Worm (Caenorhabditis elegans) whole organism, young adult: Measurements from ENCODE around the gene acer-1.
A peak's percentile ranks its signal among the peaks of the same experiment; 100 is the strongest.

Experiments used
- B0019.2 ChIP-seq: fragments of 200-800 bp; sonication (Bioruptor generic); conservative IDR thresholded peaks from 2 replicates; pipeline ENCODE4 v1.3.6; 2022; ENCODE audit warnings: missing genetic modification reagents, missing genetic modification characterization, missing compliant biosample characterization
- F33H1.4 ChIP-seq: fragments of 200-800 bp; sonication (Bioruptor generic); IDR thresholded peaks from 2 replicates; pipeline ENCODE4 v1.3.6; 2022; ENCODE audit warnings: missing genetic modification reagents, missing genetic modification characterization, missing compliant biosample characterization
- F55B11.4 ChIP-seq: sonication (generic microtip); optimal IDR thresholded peaks from 2 replicates; lab custom pipeline; 2016; ENCODE audit warnings: missing compliant biosample characterization, missing genetic modification characterization, borderline replicate concordance; ENCODE audit not compliant: insufficient read depth
- K12H6.12 ChIP-seq: fragments of 200-800 bp; sonication (Bioruptor generic); optimal IDR thresholded peaks from 2 replicates; lab custom pipeline; 2018; ENCODE audit warnings: mild to moderate bottlenecking, missing genetic modification characterization, missing compliant biosample characterization
- Y53G8AR.9 ChIP-seq: fragments of 200-800 bp; sonication (Bioruptor generic); conservative IDR thresholded peaks from 2 replicates; pipeline ENCODE4 v1.3.6; 2022; ENCODE audit warnings: missing genetic modification reagents, missing genetic modification characterization, missing compliant biosample characterization
- Y67H2A.10 ChIP-seq: fragments of 200-800 bp; sonication (Bioruptor generic); conservative IDR thresholded peaks from 2 replicates; pipeline ENCODE4 v1.3.6; 2022; ENCODE audit warnings: missing genetic modification reagents, missing genetic modification characterization, missing compliant biosample characterization
- athp-1 ChIP-seq: sonication (generic microtip); optimal IDR thresholded peaks from 2 replicates; lab custom pipeline; 2017; ENCODE audit warnings: mild to moderate bottlenecking, missing genetic modification characterization, missing compliant biosample characterization
- attf-5 ChIP-seq: fragments of 200-800 bp; sonication (Bioruptor generic); optimal IDR thresholded peaks from 2 replicates; lab custom pipeline; 2018; ENCODE audit warnings: mild to moderate bottlenecking, missing genetic modification characterization, missing compliant biosample characterization
- cebp-1 ChIP-seq, 2 experiments: fragments of 200-800 bp in 1 of 2; sonication (Bioruptor generic) in 1 of 2; sonication (generic microtip) in 1 of 2; IDR thresholded peaks in 1 of 2; optimal IDR thresholded peaks in 1 of 2; 2 replicates each; pipeline versions ENCODE4 v1.3.6 to Lab custom; 2017 to 2022; ENCODE audit warnings: missing compliant biosample characterization in 2 of 2, missing genetic modification characterization in 2 of 2, mild to moderate bottlenecking in 1 of 2, missing genetic modification reagents in 1 of 2, moderate library complexity in 1 of 2
- cebp-2 ChIP-seq: fragments of 200-800 bp; sonication (Bioruptor generic); IDR thresholded peaks from 2 replicates; pipeline ENCODE4 v1.3.6; 2022; ENCODE audit warnings: missing genetic modification characterization, missing compliant biosample characterization
- ceh-40 ChIP-seq: fragments of 200-800 bp; sonication (Bioruptor generic); IDR thresholded peaks from 2 replicates; pipeline ENCODE4 v1.3.6; 2022; ENCODE audit warnings: missing genetic modification characterization, missing compliant biosample characterization
- ceh-58 ChIP-seq: fragments of 200-800 bp; sonication (Bioruptor generic); IDR thresholded peaks from 2 replicates; pipeline ENCODE4 v1.3.6; 2022; ENCODE audit warnings: missing genetic modification characterization, missing compliant biosample characterization
- ceh-79 ChIP-seq: sonication (generic microtip); optimal IDR thresholded peaks from 2 replicates; lab custom pipeline; 2017; ENCODE audit warnings: mild to moderate bottlenecking, missing genetic modification characterization, missing compliant biosample characterization
- die-1 ChIP-seq: sonication (generic microtip); optimal IDR thresholded peaks from 2 replicates; lab custom pipeline; 2016; ENCODE audit warnings: missing genotype, mild to moderate bottlenecking, missing genetic modification characterization, missing compliant biosample characterization
- egl-44 ChIP-seq: fragments of 200-800 bp; sonication (Bioruptor generic); IDR thresholded peaks from 2 replicates; pipeline ENCODE4 v1.3.6; 2022; ENCODE audit warnings: missing genetic modification reagents, missing genetic modification characterization, missing compliant biosample characterization
- hlh-26 ChIP-seq: fragments of 200-800 bp; sonication (Bioruptor generic); conservative IDR thresholded peaks from 2 replicates; pipeline ENCODE4 v1.3.6; 2022; ENCODE audit warnings: missing genetic modification reagents, missing genetic modification characterization, missing compliant biosample characterization
- hmg-1.2 ChIP-seq: fragments of 200-800 bp; sonication (Bioruptor generic); IDR thresholded peaks from 2 replicates; pipeline ENCODE4 v1.3.6; 2022; ENCODE audit warnings: missing genetic modification reagents, missing genetic modification characterization, missing compliant biosample characterization
- hrde-1 ChIP-seq: sonication (generic microtip); optimal IDR thresholded peaks from 2 replicates; lab custom pipeline; 2016; ENCODE audit warnings: missing genetic modification characterization, mild to moderate bottlenecking, missing compliant biosample characterization, moderate library complexity, missing genotype, missing genetic modification reagents, borderline replicate concordance
- hsf-1 ChIP-seq: fragments of 200-800 bp; sonication (Bioruptor generic); IDR thresholded peaks from 2 replicates; pipeline ENCODE4 v1.3.6; 2022; ENCODE audit warnings: missing genetic modification reagents, missing genetic modification characterization, missing compliant biosample characterization
- let-526 ChIP-seq: fragments of 200-800 bp; sonication (Bioruptor generic); IDR thresholded peaks from 2 replicates; pipeline ENCODE4 v1.3.6; 2022; ENCODE audit warnings: missing genetic modification reagents, missing genetic modification characterization, missing compliant biosample characterization
- let-607 ChIP-seq, 2 experiments: fragments of 200-800 bp in 1 of 2; sonication (Bioruptor generic) in 1 of 2; sonication (generic microtip) in 1 of 2; optimal IDR thresholded peaks; 2 replicates each; lab custom pipeline; 2016 to 2018; ENCODE audit warnings: mild to moderate bottlenecking in 2 of 2, missing compliant biosample characterization in 2 of 2, missing genetic modification characterization in 2 of 2, moderate library complexity in 2 of 2, missing genotype in 1 of 2
- lin-35 ChIP-seq, 3 experiments: fragments of 150-350 bp in 2 of 3; sonication (generic microtip) in 1 of 3; optimal IDR thresholded peaks; 2 replicates each; lab custom pipeline; 2014 to 2018; ENCODE audit warnings: missing biosample characterization in 3 of 3, missing genetic modification characterization in 3 of 3, missing genetic modification reagents in 3 of 3
- lsl-1 ChIP-seq: fragments of 200-800 bp; sonication (Bioruptor generic); optimal IDR thresholded peaks from 2 replicates; lab custom pipeline; 2018; ENCODE audit warnings: mild to moderate bottlenecking, missing genetic modification characterization, moderate library complexity, missing compliant biosample characterization
- madf-10 ChIP-seq: sonication (generic microtip); optimal IDR thresholded peaks from 2 replicates; lab custom pipeline; 2016; ENCODE audit warnings: mild to moderate bottlenecking, missing genetic modification characterization, missing compliant biosample characterization
- madf-6 ChIP-seq: fragments of 200-800 bp; sonication (Bioruptor generic); IDR thresholded peaks from 2 replicates; pipeline ENCODE4 v1.3.6; 2022; ENCODE audit warnings: missing genetic modification reagents, missing genetic modification characterization, missing compliant biosample characterization
- nhr-80 ChIP-seq: sonication (generic microtip); optimal IDR thresholded peaks from 2 replicates; lab custom pipeline; 2016; ENCODE audit warnings: missing genetic modification characterization, missing compliant biosample characterization
- pha-4 ChIP-seq: fragments of 150-350 bp; sonication (generic microtip); optimal IDR thresholded peaks from 2 replicates; lab custom pipeline; 2014; ENCODE audit warnings: missing biosample characterization, missing genetic modification reagents, missing genetic modification characterization
- rcor-1 ChIP-seq: fragments of 200-800 bp; sonication (Bioruptor generic); IDR thresholded peaks from 2 replicates; pipeline ENCODE4 v1.3.6; 2022; ENCODE audit warnings: missing genetic modification reagents, missing genetic modification characterization, missing compliant biosample characterization
- repo-1 ChIP-seq: sonication (generic microtip); optimal IDR thresholded peaks from 2 replicates; lab custom pipeline; 2017; ENCODE audit warnings: mild to moderate bottlenecking, missing genetic modification characterization, missing compliant biosample characterization
- snpc-1.1 ChIP-seq: sonication (generic microtip); optimal IDR thresholded peaks from 2 replicates; lab custom pipeline; 2017; ENCODE audit warnings: missing genetic modification characterization, mild to moderate bottlenecking, missing compliant biosample characterization, antibody characterized with exemption, moderate library complexity, missing genotype, missing genetic modification reagents; ENCODE audit not compliant: insufficient read depth
- snpc-4 ChIP-seq, 5 experiments: fragments of 150-350 bp in 1 of 5; sonication (generic microtip) in 4 of 5; optimal IDR thresholded peaks; 2 replicates each; lab custom pipeline; 2014 to 2018; ENCODE audit warnings: missing genetic modification characterization in 5 of 5, missing biosample characterization in 3 of 5, antibody characterized with exemption in 2 of 5, mild to moderate bottlenecking in 2 of 5, missing compliant biosample characterization in 2 of 5, missing genotype in 2 of 5, moderate library complexity in 2 of 5, missing genetic modification reagents in 1 of 5
- somi-1 ChIP-seq: fragments of 200-800 bp; sonication (Bioruptor generic); optimal IDR thresholded peaks from 2 replicates; lab custom pipeline; 2018; ENCODE audit warnings: mild to moderate bottlenecking, missing genetic modification characterization, missing compliant biosample characterization
- tbx-9 ChIP-seq: sonication (generic microtip); optimal IDR thresholded peaks from 2 replicates; lab custom pipeline; 2016; ENCODE audit warnings: borderline replicate concordance, missing genetic modification characterization, inconsistent platforms, missing compliant biosample characterization
- tlf-1 ChIP-seq: fragments of 200-800 bp; sonication (Bioruptor generic); optimal IDR thresholded peaks from 2 replicates; lab custom pipeline; 2018; ENCODE audit warnings: mild to moderate bottlenecking, missing genetic modification characterization, missing compliant biosample characterization
- unc-62 ChIP-seq: fragments of 150-350 bp; optimal IDR thresholded peaks from 2 replicates; lab custom pipeline; 2014; ENCODE audit warnings: missing biosample characterization, missing genetic modification reagents, missing genetic modification characterization
- xnd-1 ChIP-seq: sonication (generic microtip); optimal IDR thresholded peaks from 2 replicates; lab custom pipeline; 2016; ENCODE audit warnings: missing genotype, missing genetic modification reagents, missing genetic modification characterization, missing compliant biosample characterization
- ztf-22 ChIP-seq: fragments of 200-800 bp; sonication (Bioruptor generic); optimal IDR thresholded peaks from 2 replicates; lab custom pipeline; 2018; ENCODE audit warnings: mild to moderate bottlenecking, missing genetic modification characterization, moderate library complexity, missing compliant biosample characterization

The acer-1 gene

DNA sequence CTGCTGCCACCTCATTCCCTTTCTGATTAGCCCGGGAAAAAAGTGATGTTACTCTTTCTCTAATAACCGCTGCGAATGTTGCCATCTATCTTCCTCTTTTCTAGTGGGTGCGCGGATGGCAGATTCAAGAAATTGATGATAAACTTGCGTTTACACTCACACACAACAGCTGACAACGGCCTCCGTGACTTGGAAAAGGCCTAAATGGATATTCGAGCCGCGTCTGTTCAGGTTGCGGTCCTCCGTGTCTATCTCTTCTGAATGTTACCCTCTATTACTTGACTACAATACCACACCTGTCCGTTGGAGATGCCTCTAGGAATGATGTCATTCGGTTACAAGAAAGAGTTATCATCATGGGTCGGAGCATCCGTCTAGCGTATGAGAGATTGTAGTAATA, 46.3 kb upstream of the acer-1 start:
- TF ChIP-seq rcor-1 (GFP tag; lab: Robert Waterston, UW) (no peak), cebp-2 (GFP tag; lab: Robert Waterston, UW) (no peak), lsl-1 (no peak), nhr-80 (tag; lab: Kevin White, UChicago) (peak; percentile 38)

DNA sequence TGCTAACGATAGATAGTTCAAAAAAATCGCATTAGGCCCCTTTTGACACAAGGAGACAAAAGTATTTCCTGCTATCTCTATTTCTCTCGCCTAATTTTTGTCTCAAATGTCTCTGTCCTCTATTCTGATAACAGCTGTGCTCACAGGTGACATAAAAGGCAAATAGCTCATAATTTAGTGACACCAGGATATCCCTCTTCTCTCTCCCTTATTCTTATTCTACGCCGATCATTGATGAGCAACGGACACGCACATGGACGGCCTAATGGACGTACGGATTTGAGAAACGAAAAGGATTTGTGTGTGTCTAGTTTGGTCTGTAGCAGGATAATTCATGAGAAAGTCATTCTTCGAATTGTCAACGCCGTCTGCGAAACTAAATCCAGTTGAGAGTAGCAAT, 45.8 kb upstream of the acer-1 start:
- TF ChIP-seq snpc-4 (GFP tag; optimal IDR thresholded peaks at IDR 0.05; lab: Kevin White, UChicago): no peak
- no peak for TF ChIP-seq snpc-4 (tag; optimal IDR thresholded peaks at IDR 0.05; lab: Kevin White, UChicago)
- peak; percentile 2 for TF ChIP-seq nhr-80 (tag; lab: Kevin White, UChicago)
- TF ChIP-seq madf-10 (tag; lab: Kevin White, UChicago): no peak
- TF ChIP-seq, all 124 proteins: peak for 1

- no peak for TF ChIP-seq athp-1 (tag; lab: Kevin White, UChicago)
Observed at ce11 chrII:6934729-6935128, 44.5 kb upstream of the acer-1 start.

DNA sequence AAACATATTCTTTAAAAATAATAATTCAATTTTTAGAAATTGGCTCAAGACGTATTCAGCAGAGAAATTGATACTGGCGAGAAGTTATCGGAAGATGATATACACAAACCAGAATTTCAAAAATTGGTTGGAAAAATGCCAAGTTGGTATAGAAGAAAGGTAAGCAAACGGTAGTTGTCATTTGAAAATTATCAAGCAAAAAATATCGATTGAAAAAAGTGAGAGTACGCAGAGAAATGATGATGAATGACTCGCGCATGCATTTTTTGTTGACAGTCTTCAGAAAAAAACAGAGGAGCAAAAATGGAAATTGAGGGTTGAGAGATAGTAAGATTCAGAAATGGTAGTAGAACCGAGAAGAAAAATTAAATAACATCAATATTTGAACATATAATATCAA, 42.8 kb upstream of the acer-1 start:
- peak; percentile 11 for TF ChIP-seq nhr-80 (tag; lab: Kevin White, UChicago)
- no peak for TF ChIP-seq madf-6
- TF ChIP-seq repo-1 (tag; lab: Kevin White, UChicago): no peak

DNA sequence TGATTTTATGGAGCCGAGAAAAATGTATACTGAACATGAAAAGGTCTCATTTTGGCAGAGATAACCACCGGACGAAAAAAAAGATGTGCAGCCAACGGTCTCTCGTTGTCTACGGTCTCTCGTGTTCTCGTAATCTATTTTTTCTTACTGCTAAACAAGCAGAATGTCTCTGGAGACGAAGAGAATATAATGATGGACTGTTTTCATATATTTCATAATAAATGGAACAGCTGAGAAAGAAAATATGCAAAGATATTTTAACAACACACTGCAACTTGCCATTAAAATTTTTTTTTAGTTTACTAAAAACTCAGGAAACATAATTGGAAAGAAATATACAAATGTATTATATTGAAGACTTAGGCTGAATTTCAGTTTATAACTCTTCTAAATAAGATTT, 39.9 kb upstream of the acer-1 start:
- TF ChIP-seq ztf-22 (GFP tag; lab: Kevin White, UChicago) (no peak), cebp-1 (GFP tag; IDR thresholded peaks at IDR 0.05; lab: Robert Waterston, UW) (no peak), cebp-1 (tag; optimal IDR thresholded peaks at IDR 0.05; lab: Kevin White, UChicago) (peak; percentile 61), let-607 (tag; optimal IDR thresholded peaks at IDR 0.05; lab: Kevin White, UChicago) (no peak), die-1 (no peak), nhr-80 (tag; lab: Kevin White, UChicago) (peak; percentile 10), hmg-1.2 (GFP tag; lab: Robert Waterston, UW) (peak; percentile 17; the same call in 1 of the 2 replicates), xnd-1 (tag; lab: Kevin White, UChicago) (no peak), egl-44 (GFP tag; lab: Robert Waterston, UW) (no peak)
- TF ChIP-seq, all 124 proteins: peak for 3

DNA sequence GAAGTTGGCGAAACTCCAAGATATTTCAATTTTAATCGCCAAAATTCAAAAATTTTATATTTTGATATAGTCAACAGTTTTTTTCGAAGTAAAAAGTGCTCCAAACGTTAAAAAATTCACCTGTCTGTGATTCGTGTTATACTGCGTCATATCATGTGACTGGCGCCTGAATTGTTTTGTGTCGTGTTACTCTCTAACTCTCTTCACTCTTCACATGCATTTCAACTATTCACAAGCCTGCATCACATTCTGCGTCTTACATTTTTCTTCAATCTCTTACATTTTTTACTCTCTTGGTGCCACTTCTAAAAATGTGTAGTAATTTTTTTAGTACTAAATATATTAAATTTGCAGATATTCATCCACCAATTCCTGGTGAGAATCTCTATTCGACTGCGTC, 38.2 kb upstream of the acer-1 start, which contains the start of gene flcn-1:
Gene flcn-1 (plus strand): TSS at position 348 of the 400 bp plus-strand sequence.
- TF ChIP-seq madf-10 (tag; lab: Kevin White, UChicago) (no peak), hlh-26 (no peak), let-526 (no peak), pha-4 (tag; lab: Kevin White, UChicago) (no peak), rcor-1 (GFP tag; lab: Robert Waterston, UW) (no peak), ceh-79 (tag; lab: Kevin White, UChicago) (no peak), Y67H2A.10 (GFP tag; lab: Robert Waterston, UW) (no peak), Y53G8AR.9 (GFP tag; lab: Robert Waterston, UW) (no peak), somi-1 (GFP tag; lab: Kevin White, UChicago) (no peak), tlf-1 (GFP tag; lab: Kevin White, UChicago) (no peak), nhr-80 (tag; lab: Kevin White, UChicago) (peak; percentile 2), K12H6.12 (no peak), hrde-1 (tag; lab: Kevin White, UChicago) (no peak), F33H1.4 (GFP tag; lab: Robert Waterston, UW) (no peak), madf-6 (no peak), snpc-1.1 (no peak), tbx-9 (tag; lab: Kevin White, UChicago) (no peak), ceh-40 (GFP tag; lab: Robert Waterston, UW) (no peak), attf-5 (GFP tag; lab: Kevin White, UChicago) (peak; percentile 22), cebp-1 (GFP tag; IDR thresholded peaks at IDR 0.05; lab: Robert Waterston, UW) (no peak), cebp-1 (tag; optimal IDR thresholded peaks at IDR 0.05; lab: Kevin White, UChicago) (peak; percentile 38), unc-62 (GFP tag; lab: Kevin White, UChicago) (no peak), hsf-1 (no peak), ceh-58 (no peak), F55B11.4 (no peak), B0019.2 (GFP tag; lab: Robert Waterston, UW) (no peak), lin-35 (GFP tag; optimal IDR thresholded peaks at IDR 0.05; lab: Kevin White, UChicago) (peak in 1 of 3 experiments; percentile 44)
